Fruit fly (Drosophila melanogaster): ENCODE results near the gene CG11815.

Gene CG11815

dm6 chr3L:2004732-2005131 lies 33.7 kb upstream of the CG11815 start (continued):
- TF ChIP-seq CG11456 (GFP tag; IDR thresholded peaks at IDR 0.05): no peak
- no peak for TF ChIP-seq CG8765 (GFP tag; IDR thresholded peaks at IDR 0.05)
- TF ChIP-seq CG15514 (GFP tag; optimal IDR thresholded peaks at IDR 0.05): peak; percentile 7
- TF ChIP-seq PHDP (tag; optimal IDR thresholded peaks at IDR 0.05): peak; percentile 28
- no peak for TF ChIP-seq tgo (GFP tag; IDR thresholded peaks at IDR 0.05)
- no peak for TF ChIP-seq CG10267 (tag; optimal IDR thresholded peaks at IDR 0.05)
- no peak for TF ChIP-seq stwl (tag; optimal IDR thresholded peaks at IDR 0.05)
- no peak for TF ChIP-seq CrebB (tag; optimal IDR thresholded peaks at IDR 0.05)
- no peak for TF ChIP-seq CG6654 (GFP tag; optimal IDR thresholded peaks at IDR 0.05)
- no peak for TF ChIP-seq Nf-YB (GFP tag; optimal IDR thresholded peaks at IDR 0.05)
- no peak for TF ChIP-seq emc (GFP tag; optimal IDR thresholded peaks at IDR 0.05)
- TF ChIP-seq sqz (GFP tag; optimal IDR thresholded peaks at IDR 0.05): no peak
- TF ChIP-seq salm (tag; optimal IDR thresholded peaks at IDR 0.05): no peak
- TF ChIP-seq CG6683 (GFP tag; optimal IDR thresholded peaks at IDR 0.05): no peak
- no peak for TF ChIP-seq E2f1 (GFP tag; IDR thresholded peaks at IDR 0.05)
- TF ChIP-seq ERR (GFP tag; optimal IDR thresholded peaks at IDR 0.05): no peak
- no peak for TF ChIP-seq CG33213 (GFP tag; optimal IDR thresholded peaks at IDR 0.05)
- no peak for TF ChIP-seq klu (GFP tag; IDR thresholded peaks at IDR 0.05)
- no peak for TF ChIP-seq CG14965 (GFP tag; optimal IDR thresholded peaks at IDR 0.05; ENCODE audit: borderline replicate concordance)
- TF ChIP-seq bcd (GFP tag; optimal IDR thresholded peaks at IDR 0.05): peak; percentile 30
- TF ChIP-seq HLH3B (GFP tag; IDR thresholded peaks at IDR 0.05): 0 out of 2 replicates have a peak, but pooled peaks have one; percentile 30
- TF ChIP-seq CG3281 (GFP tag; optimal IDR thresholded peaks at IDR 0.05): no peak
- TF ChIP-seq Oli (tag; optimal IDR thresholded peaks at IDR 0.05): no peak
- peak; percentile 28 for TF ChIP-seq CG11504 (tag; optimal IDR thresholded peaks at IDR 0.05)
- TF ChIP-seq CG30431 (GFP tag; optimal IDR thresholded peaks at IDR 0.05): no peak
- TF ChIP-seq CG17359 (tag; optimal IDR thresholded peaks at IDR 0.05): peak; percentile 39
- TF ChIP-seq bsh (GFP tag; optimal IDR thresholded peaks at IDR 0.05): no peak
- TF ChIP-seq CG4328 (GFP tag; optimal IDR thresholded peaks at IDR 0.05): peak; percentile 17
- no peak for TF ChIP-seq Nf-YC (tag; optimal IDR thresholded peaks at IDR 0.05)
- TF ChIP-seq CG31441 (GFP tag; IDR thresholded peaks at IDR 0.05): no peak
- TF ChIP-seq eyg (GFP tag; optimal IDR thresholded peaks at IDR 0.05): no peak
- no peak for TF ChIP-seq CG11398 (GFP tag; optimal IDR thresholded peaks at IDR 0.05)
- TF ChIP-seq CG8290 (GFP tag; optimal IDR thresholded peaks at IDR 0.05): no peak
- peak in 1 of 2 experiments; percentile 43 for TF ChIP-seq CG8290 (tag; optimal IDR thresholded peaks at IDR 0.05)
- TF ChIP-seq Mes4 (GFP tag; optimal IDR thresholded peaks at IDR 0.05): no peak
- TF ChIP-seq Spps (tag; optimal IDR thresholded peaks at IDR 0.05): no peak
- no peak for TF ChIP-seq CG7928 (GFP tag; optimal IDR thresholded peaks at IDR 0.05)
- TF ChIP-seq chif (GFP tag; optimal IDR thresholded peaks at IDR 0.05): no peak
- no peak for TF ChIP-seq CG18262 (tag; optimal IDR thresholded peaks at IDR 0.05)
- no peak for TF ChIP-seq sens-2 (GFP tag; IDR thresholded peaks at IDR 0.05)
- TF ChIP-seq crp (GFP tag; optimal IDR thresholded peaks at IDR 0.05): no peak
- no peak for TF ChIP-seq CG6254 (GFP tag; optimal IDR thresholded peaks at IDR 0.05)
- TF ChIP-seq Rx (GFP tag; IDR thresholded peaks at IDR 0.05): no peak
- TF ChIP-seq Awh (GFP tag; IDR thresholded peaks at IDR 0.05): peak; percentile 37; the same call in 1 of the 2 replicates
- no peak for TF ChIP-seq Oaz (GFP tag; IDR thresholded peaks at IDR 0.05)
- no peak for TF ChIP-seq unc-4 (GFP tag; IDR thresholded peaks at IDR 0.05; ENCODE audit: partially characterized antibody)
- no peak for TF ChIP-seq Hr3 (GFP tag; optimal IDR thresholded peaks at IDR 0.05)
- peak; percentile 27 for TF ChIP-seq Sox102F (GFP tag; optimal IDR thresholded peaks at IDR 0.05)
- TF ChIP-seq sim (GFP tag; IDR thresholded peaks at IDR 0.05): no peak
- no peak for TF ChIP-seq Six4 (GFP tag; optimal IDR thresholded peaks at IDR 0.05)
- TF ChIP-seq prd (optimal IDR thresholded peaks at IDR 0.05): no peak
- no peak for TF ChIP-seq prd (GFP tag; IDR thresholded peaks at IDR 0.05)
